Fruit fly (Drosophila melanogaster) whole organism, embryonic: Measurements from ENCODE around the gene CG31068.

Experiments
- B-H1 ChIP-seq: fragments of 200-800 bp; sonication (Bioruptor generic); IDR thresholded peaks from 3 replicates; pipeline ENCODE4 v1.3.6; 2022; ENCODE audit warnings: missing biosample characterization, missing genetic modification characterization
- CG10366 ChIP-seq: fragments of 200-800 bp; sonication (Bioruptor generic); IDR thresholded peaks from 2 replicates; pipeline ENCODE4 v1.3.6; 2022; ENCODE audit warnings: missing biosample characterization, missing genetic modification characterization
- CG10543 ChIP-seq: fragments of 200-800 bp; sonication (Bioruptor generic); optimal IDR thresholded peaks from 3 replicates; lab custom pipeline; 2017; ENCODE audit warnings: missing biosample characterization, mild to moderate bottlenecking, missing genetic modification characterization, moderate library complexity
- CG10959 ChIP-seq: fragments of 200-800 bp; sonication (Bioruptor generic); IDR thresholded peaks from 2 replicates; pipeline ENCODE4 v1.3.6; 2022; ENCODE audit warnings: missing biosample characterization, missing genetic modification characterization
- CG11696 ChIP-seq: fragments of 200-800 bp; sonication (Bioruptor generic); IDR thresholded peaks from 2 replicates; pipeline ENCODE4 v1.3.6; 2022; ENCODE audit warnings: missing biosample characterization, missing genetic modification characterization
- CG12071 ChIP-seq: fragments of 200-800 bp; sonication (Bioruptor generic); optimal IDR thresholded peaks from 3 replicates; lab custom pipeline; 2018; ENCODE audit warnings: missing biosample characterization, mild to moderate bottlenecking, missing genetic modification characterization
- CG13424 ChIP-seq: fragments of 200-800 bp; sonication (Bioruptor generic); optimal IDR thresholded peaks from 2 replicates; lab custom pipeline; 2019; ENCODE audit warnings: missing biosample characterization, mild to moderate bottlenecking, missing genetic modification characterization, moderate library complexity
- CG13894 ChIP-seq: fragments of 200-800 bp; sonication (Bioruptor generic); optimal IDR thresholded peaks from 3 replicates; lab custom pipeline; 2018; ENCODE audit warnings: missing biosample characterization, mild to moderate bottlenecking, missing genetic modification characterization, moderate library complexity
- CG1603 ChIP-seq: fragments of 200-800 bp; sonication (Bioruptor generic); optimal IDR thresholded peaks from 2 replicates; lab custom pipeline; 2019; ENCODE audit warnings: missing biosample characterization, mild to moderate bottlenecking, missing genetic modification characterization, moderate library complexity
- CG16815 ChIP-seq: fragments of 200-800 bp; sonication (Bioruptor generic); optimal IDR thresholded peaks from 3 replicates; lab custom pipeline; 2017; ENCODE audit warnings: missing biosample characterization, mild to moderate bottlenecking, missing genetic modification characterization
- CG2875 ChIP-seq: fragments of 200-800 bp; sonication (Bioruptor generic); optimal IDR thresholded peaks from 2 replicates; lab custom pipeline; 2017; ENCODE audit warnings: missing biosample characterization, mild to moderate bottlenecking, missing genetic modification characterization, missing genetic modification reagents
- CG3065 ChIP-seq: fragments of 200-800 bp; sonication (Bioruptor generic); optimal IDR thresholded peaks from 2 replicates; lab custom pipeline; 2016; ENCODE audit warnings: missing biosample characterization, missing genetic modification characterization
- CG3281 ChIP-seq: fragments of 200-800 bp; sonication (Bioruptor generic); optimal IDR thresholded peaks from 3 replicates; lab custom pipeline; 2017; ENCODE audit warnings: missing biosample characterization, mild to moderate bottlenecking, missing genetic modification characterization
- CG4730 ChIP-seq: fragments of 200-800 bp; sonication (Bioruptor generic); IDR thresholded peaks from 2 replicates; pipeline ENCODE4 v1.3.6; 2022; ENCODE audit warnings: missing biosample characterization, missing genetic modification characterization
- CG5953 ChIP-seq: fragments of 200-800 bp; sonication (Bioruptor generic); IDR thresholded peaks from 2 replicates; pipeline ENCODE4 v1.3.6; 2022; ENCODE audit warnings: missing biosample characterization, missing genetic modification characterization
- CG6765 ChIP-seq: fragments of 200-800 bp; sonication (Bioruptor generic); optimal IDR thresholded peaks from 3 replicates; lab custom pipeline; 2017; ENCODE audit warnings: missing biosample characterization, mild to moderate bottlenecking, missing genetic modification characterization
- CG6791 ChIP-seq: fragments of 200-800 bp; sonication (Bioruptor generic); IDR thresholded peaks from 3 replicates; pipeline ENCODE4 v1.3.6; 2022; ENCODE audit warnings: missing biosample characterization, missing genetic modification characterization; ENCODE audit not compliant: partially characterized antibody
- CG6854 ChIP-seq: fragments of 200-800 bp; sonication (Bioruptor generic); optimal IDR thresholded peaks from 3 replicates; lab custom pipeline; 2017; ENCODE audit warnings: missing biosample characterization, mild to moderate bottlenecking, missing genetic modification characterization
- CG8290 ChIP-seq, 3 experiments: fragments of 200-800 bp; sonication (Bioruptor generic); optimal IDR thresholded peaks; 2 replicates each; lab custom pipeline; 2016 to 2019; ENCODE audit warnings: missing biosample characterization in 3 of 3, missing genetic modification characterization in 3 of 3, mild to moderate bottlenecking in 2 of 3, moderate library complexity in 1 of 3
- CG8944 ChIP-seq: fragments of 200-800 bp; sonication (Bioruptor generic); optimal IDR thresholded peaks from 3 replicates; lab custom pipeline; 2016; ENCODE audit warnings: missing biosample characterization, missing genetic modification characterization
- CG9609 ChIP-seq: fragments of 200-800 bp; sonication (Bioruptor generic); optimal IDR thresholded peaks from 3 replicates; lab custom pipeline; 2016; ENCODE audit warnings: missing biosample characterization, missing genetic modification characterization
- D19A ChIP-seq: fragments of 200-800 bp; optimal IDR thresholded peaks from 3 replicates; lab custom pipeline; 2019; ENCODE audit warnings: missing biosample characterization, mild to moderate bottlenecking, missing genetic modification characterization, moderate library complexity
- Fer2 ChIP-seq: fragments of 200-800 bp; sonication (Bioruptor generic); optimal IDR thresholded peaks from 2 replicates; lab custom pipeline; 2018; ENCODE audit warnings: missing biosample characterization, mild to moderate bottlenecking, missing genetic modification characterization, moderate library complexity
- GATAe ChIP-seq: fragments of 200-800 bp; sonication (Bioruptor generic); conservative IDR thresholded peaks from 2 replicates; pipeline ENCODE4 v1.3.6; 2022; ENCODE audit warnings: missing biosample characterization, missing genetic modification characterization
- Gug ChIP-seq: fragments of 200-800 bp; sonication (Bioruptor generic); IDR thresholded peaks from 4 replicates; pipeline ENCODE4 v1.3.6; 2022; ENCODE audit warnings: missing biosample characterization, missing genetic modification characterization
- H2.0 ChIP-seq: fragments of 200-800 bp; sonication (Bioruptor generic); IDR thresholded peaks from 2 replicates; pipeline ENCODE4 v1.3.6; 2022; ENCODE audit warnings: missing biosample characterization, missing genetic modification characterization
- HHEX ChIP-seq: fragments of 200-800 bp; sonication (Bioruptor generic); optimal IDR thresholded peaks from 3 replicates; lab custom pipeline; 2017; ENCODE audit warnings: missing biosample characterization, mild to moderate bottlenecking, missing genetic modification characterization, missing genetic modification reagents
- Hr51 ChIP-seq, 2 experiments: fragments of 200-800 bp; sonication (Bioruptor generic); optimal IDR thresholded peaks; 2 replicates in 1 of 2; 3 replicates in 1 of 2; lab custom pipeline; 2016 to 2018; ENCODE audit warnings: missing biosample characterization in 2 of 2, missing genetic modification characterization in 2 of 2, mild to moderate bottlenecking in 1 of 2, moderate library complexity in 1 of 2
- Lim3 ChIP-seq: fragments of 200-800 bp; sonication (Bioruptor generic); IDR thresholded peaks from 2 replicates; pipeline ENCODE4 v1.3.6; 2022; ENCODE audit warnings: missing biosample characterization, missing genetic modification characterization
- al ChIP-seq: fragments of 200-800 bp; sonication (Bioruptor generic); IDR thresholded peaks from 2 replicates; pipeline ENCODE4 v1.3.6; 2022; ENCODE audit warnings: missing biosample characterization, missing genetic modification characterization
- bsh ChIP-seq, 2 experiments: fragments of 200-800 bp; sonication (Bioruptor generic); optimal IDR thresholded peaks; 2 replicates each; lab custom pipeline; 2017 to 2018; ENCODE audit warnings: mild to moderate bottlenecking in 2 of 2, missing biosample characterization in 2 of 2, missing genetic modification characterization in 2 of 2, moderate library complexity in 1 of 2
- dan ChIP-seq: fragments of 200-800 bp; sonication (Bioruptor generic); IDR thresholded peaks from 2 replicates; pipeline ENCODE4 v1.3.6; 2022; ENCODE audit warnings: missing biosample characterization, missing genetic modification characterization
- emc ChIP-seq: fragments of 200-800 bp; sonication (Bioruptor generic); optimal IDR thresholded peaks from 2 replicates; lab custom pipeline; 2016; ENCODE audit warnings: missing biosample characterization, missing genetic modification characterization
- ems ChIP-seq: fragments of 200-800 bp; sonication (Bioruptor generic); optimal IDR thresholded peaks from 3 replicates; lab custom pipeline; 2016; ENCODE audit warnings: missing biosample characterization, missing genetic modification characterization
- eyg ChIP-seq: fragments of 200-800 bp; sonication (Bioruptor generic); optimal IDR thresholded peaks from 3 replicates; lab custom pipeline; 2016; ENCODE audit warnings: missing biosample characterization, missing genetic modification characterization
- gcm ChIP-seq: fragments of 200-800 bp; sonication (Bioruptor generic); optimal IDR thresholded peaks from 2 replicates; lab custom pipeline; 2019; ENCODE audit warnings: missing biosample characterization, mild to moderate bottlenecking, missing genetic modification characterization, moderate library complexity
- kay ChIP-seq: fragments of 200-800 bp; sonication (Bioruptor generic); optimal IDR thresholded peaks from 2 replicates; lab custom pipeline; 2016; ENCODE audit warnings: missing biosample characterization, missing genetic modification characterization
- klu ChIP-seq: fragments of 200-800 bp; sonication (Bioruptor generic); IDR thresholded peaks from 2 replicates; pipeline ENCODE4 v1.3.6; 2022; ENCODE audit warnings: missing biosample characterization, missing genetic modification characterization
- lola ChIP-seq, 3 experiments: fragments of >200 bp in 2 of 3; fragments of 200-800 bp in 1 of 3; sonication (Bioruptor generic) in 1 of 3; optimal IDR thresholded peaks; 2 replicates each; lab custom pipeline; 2017 to 2019; ENCODE audit warnings: missing biosample characterization in 3 of 3, missing genetic modification characterization in 3 of 3, mild to moderate bottlenecking in 1 of 3, moderate library complexity in 1 of 3
- nerfin-1 ChIP-seq: fragments of 200-800 bp; sonication (Bioruptor generic); optimal IDR thresholded peaks from 3 replicates; lab custom pipeline; 2019; ENCODE audit warnings: missing biosample characterization, mild to moderate bottlenecking, missing genetic modification characterization, moderate library complexity
- otp ChIP-seq: fragments of 200-800 bp; sonication (Bioruptor generic); IDR thresholded peaks from 3 replicates; pipeline ENCODE4, ENCODE4 v1.3.6; 2022; ENCODE audit warnings: missing biosample characterization, missing genetic modification characterization
- slou ChIP-seq: fragments of 200-800 bp; sonication (Bioruptor generic); optimal IDR thresholded peaks from 3 replicates; lab custom pipeline; 2016; ENCODE audit warnings: missing biosample characterization, missing genetic modification characterization
- sr ChIP-seq: fragments of 200-800 bp; sonication (Bioruptor generic); IDR thresholded peaks from 3 replicates; pipeline ENCODE4 v1.3.6; 2022; ENCODE audit warnings: missing biosample characterization, missing genetic modification characterization
- trh ChIP-seq: fragments of 200-800 bp; sonication (Bioruptor generic); optimal IDR thresholded peaks from 2 replicates; lab custom pipeline; 2016; ENCODE audit warnings: missing biosample characterization, missing genetic modification characterization
- ttk ChIP-seq: fragments of 200-800 bp; sonication (Bioruptor generic); IDR thresholded peaks from 2 replicates; pipeline ENCODE4 v2.1.2; 2022; ENCODE audit warnings: missing biosample characterization, missing genetic modification characterization
- unpg ChIP-seq: fragments of 200-800 bp; sonication (Bioruptor generic); optimal IDR thresholded peaks from 3 replicates; lab custom pipeline; 2018; ENCODE audit warnings: missing biosample characterization, mild to moderate bottlenecking, missing genetic modification characterization, moderate library complexity
- zfh2 ChIP-seq: fragments of 200-800 bp; sonication (Bioruptor generic); optimal IDR thresholded peaks from 2 replicates; lab custom pipeline; 2016; ENCODE audit warnings: missing biosample characterization, missing genetic modification characterization

The CG31068 gene

DNA sequence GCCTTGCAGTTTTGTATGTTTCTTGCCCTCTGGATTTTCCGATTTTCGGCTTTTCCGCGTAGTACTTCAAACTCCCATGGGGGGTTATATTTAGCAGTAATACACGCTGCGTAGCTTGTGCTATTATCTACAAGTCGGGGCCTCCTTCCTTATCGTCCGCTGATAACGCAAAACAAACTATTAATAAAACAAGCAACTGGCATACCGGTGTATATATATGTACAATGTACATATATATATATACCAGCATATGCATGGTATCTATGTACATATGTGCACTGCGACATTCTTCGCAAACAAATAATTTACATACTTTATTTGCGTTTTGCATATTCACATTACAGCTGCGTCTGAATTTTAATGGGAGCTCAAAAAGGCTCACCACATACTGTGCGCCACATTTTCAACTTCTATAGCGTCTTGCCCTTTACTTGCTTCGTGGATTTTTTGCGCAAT is 20.5 kb downstream of the CG31068 start (continued):
- no peak for TF ChIP-seq otp
- no peak for TF ChIP-seq kay (GFP tag; lab: Kevin White, UChicago)
- no peak for TF ChIP-seq CG11696 (GFP tag; lab: Robert Waterston, UW)
- TF ChIP-seq CG2875 (GFP tag; lab: Kevin White, UChicago), result peak; percentile 41
- TF ChIP-seq al (GFP tag; lab: Robert Waterston, UW), result no peak

DNA sequence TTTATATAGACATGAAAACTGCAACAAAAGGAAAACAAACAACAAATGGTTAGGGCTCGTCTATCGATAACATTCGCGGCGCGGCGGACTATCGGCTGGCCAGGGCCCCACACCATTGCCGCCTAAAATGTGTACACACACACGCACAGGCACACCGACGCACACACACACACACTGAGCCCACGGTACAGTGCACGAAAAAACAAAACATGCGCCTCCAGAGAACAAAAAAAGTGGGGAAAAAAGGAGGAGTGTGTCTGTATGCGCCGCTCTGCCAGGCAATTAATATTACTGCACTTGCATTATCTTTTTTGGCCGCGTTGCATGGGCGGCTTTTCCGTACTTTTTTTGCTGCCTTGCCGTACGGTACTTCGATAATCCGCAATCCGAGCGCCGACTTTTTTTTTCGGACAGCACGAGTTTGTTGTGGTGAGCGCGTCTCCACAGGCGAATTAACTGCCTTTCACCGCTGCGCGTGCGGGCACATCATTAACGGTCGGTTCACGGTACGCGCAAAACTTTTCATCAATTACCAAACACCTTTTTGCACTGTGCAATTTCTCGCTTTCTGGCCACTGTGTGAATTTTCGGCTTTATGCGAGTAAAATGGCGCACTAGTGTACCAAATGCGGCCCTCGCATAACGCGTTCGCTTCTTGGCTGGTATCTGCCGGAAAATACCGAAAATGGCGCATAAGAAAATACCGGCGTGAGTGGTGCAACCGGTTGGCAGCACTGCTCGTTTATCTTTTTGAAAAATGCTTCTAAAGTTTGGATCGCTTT is 30.1 kb downstream of the CG31068 start, which contains the start of gene woc:
Gene woc, minus strand, starts transcription at position 622 of the 782 bp plus-strand sequence.
- TF ChIP-seq CG16815 (GFP tag; lab: Kevin White, UChicago), result peak; percentile 51
- TF ChIP-seq Hr51 (GFP tag; optimal IDR thresholded peaks at IDR 0.05; lab: Kevin White, UChicago), result peak in 1 of 2 experiments; percentile 39
- peak; percentile 30 to 92 for TF ChIP-seq bsh (GFP tag; optimal IDR thresholded peaks at IDR 0.05; lab: Kevin White, UChicago)
- TF ChIP-seq Fer2 (tag; lab: Kevin White, UChicago), result no peak
- no peak for TF ChIP-seq GATAe (GFP tag; lab: Robert Waterston, UW)
- TF ChIP-seq CG3065, result no peak
- peak; percentile 37 for TF ChIP-seq CG6765
- no peak for TF ChIP-seq B-H1 (GFP tag; lab: Robert Waterston, UW)
- no peak for TF ChIP-seq CG10959
- no peak for TF ChIP-seq unpg (GFP tag; lab: Kevin White, UChicago)
- TF ChIP-seq HHEX (GFP tag; lab: Kevin White, UChicago), result no peak
- TF ChIP-seq zfh2 (GFP tag; lab: Kevin White, UChicago), result peak; percentile 71
- no peak for TF ChIP-seq CG5953 (GFP tag; lab: Robert Waterston, UW)
- peak; percentile 13 for TF ChIP-seq ttk (GFP tag; lab: Robert Waterston, UW)
- peak; percentile 17 for TF ChIP-seq trh (GFP tag; lab: Kevin White, UChicago)
- TF ChIP-seq lola (GFP tag; optimal IDR thresholded peaks at IDR 0.05; lab: Kevin White, UChicago), result peak in 1 of 3 experiments; percentile 5
- no peak for TF ChIP-seq Lim3 (GFP tag; lab: Robert Waterston, UW)
- TF ChIP-seq CG6791 (GFP tag; lab: Robert Waterston, UW), result peak; percentile 87
- TF ChIP-seq eyg, result peak; percentile 58
- TF ChIP-seq ems (GFP tag; lab: Kevin White, UChicago), result no peak
- TF ChIP-seq CG6854 (GFP tag; lab: Kevin White, UChicago), result no peak
- peak; percentile 46 for TF ChIP-seq CG3281 (GFP tag; lab: Kevin White, UChicago)
- TF ChIP-seq Gug (GFP tag; lab: Robert Waterston, UW), result peak; percentile 59; the same call in 3 of the 4 replicates
- peak; percentile 29; the same call in 1 of the 2 replicates for TF ChIP-seq CG4730 (GFP tag; lab: Robert Waterston, UW)
- no peak for TF ChIP-seq D19A (tag; lab: Kevin White, UChicago)
- TF ChIP-seq sr, result peak; percentile 59; the same call in 1 of the 3 replicates
- TF ChIP-seq dan (GFP tag; lab: Robert Waterston, UW), result no peak
- TF ChIP-seq CG13894 (tag; lab: Kevin White, UChicago), result no peak
- TF ChIP-seq slou (GFP tag; lab: Kevin White, UChicago), result no peak
- TF ChIP-seq gcm, result no peak
- TF ChIP-seq CG10366 (GFP tag; lab: Robert Waterston, UW), result peak; percentile 20; the same call in 1 of the 2 replicates
- peak; percentile 81 for TF ChIP-seq CG1603 (tag; lab: Kevin White, UChicago)
- TF ChIP-seq nerfin-1 (tag; lab: Kevin White, UChicago), result peak; percentile 40
- no peak for TF ChIP-seq CG8944
- no peak for TF ChIP-seq H2.0
- no peak for TF ChIP-seq CG12071 (GFP tag; lab: Kevin White, UChicago)
- TF ChIP-seq CG9609 (GFP tag; lab: Kevin White, UChicago), result peak; percentile 43
- no peak for TF ChIP-seq CG10543 (GFP tag; lab: Kevin White, UChicago)
- no peak for TF ChIP-seq emc
- no peak for TF ChIP-seq CG8290 (GFP tag; optimal IDR thresholded peaks at IDR 0.05; lab: Kevin White, UChicago)
- no peak for TF ChIP-seq CG8290 (tag; optimal IDR thresholded peaks at IDR 0.05; lab: Kevin White, UChicago)
- no peak for TF ChIP-seq CG13424 (tag; lab: Kevin White, UChicago)
- TF ChIP-seq klu (GFP tag; lab: Robert Waterston, UW), result no peak
